Fruit fly (Drosophila melanogaster): ENCODE results near the gene Npc2d.

- no peak for TF ChIP-seq tll (GFP tag; optimal IDR thresholded peaks at IDR 0.05)
- peak; percentile 95 for TF ChIP-seq onecut (GFP tag; IDR thresholded peaks at IDR 0.05)
- no peak for TF ChIP-seq CG11398 (GFP tag; optimal IDR thresholded peaks at IDR 0.05)
- no peak for TF ChIP-seq ab (GFP tag; optimal IDR thresholded peaks at IDR 0.05)
- no peak for TF ChIP-seq CG33213 (GFP tag; optimal IDR thresholded peaks at IDR 0.05)
- no peak for TF ChIP-seq CG34422 (GFP tag; IDR thresholded peaks at IDR 0.05)
- TF ChIP-seq H15 (GFP tag; IDR thresholded peaks at IDR 0.05): 0 out of 3 replicates have a peak, but pooled peaks have one; percentile 23
- TF ChIP-seq CG1647 (GFP tag; optimal IDR thresholded peaks at IDR 0.05): no peak
- peak; percentile 41; the same call in 1 of the 3 replicates for TF ChIP-seq CG11695 (GFP tag; IDR thresholded peaks at IDR 0.05)
- no peak for TF ChIP-seq lov (optimal IDR thresholded peaks at IDR 0.05)
- TF ChIP-seq lov (GFP tag; IDR thresholded peaks at IDR 0.05): no peak
- peak; percentile 48 for TF ChIP-seq CG3281 (GFP tag; optimal IDR thresholded peaks at IDR 0.05)
- TF ChIP-seq CG16815 (GFP tag; optimal IDR thresholded peaks at IDR 0.05): no peak
These were observed 31.7 kb downstream of the Npc2d start for dm6 chr3R:10024032-10024712.
